Fruit fly (Drosophila melanogaster) whole organism, embryonic: ENCODE data around the gene Rpn12.
A peak's percentile ranks its signal among the peaks of the same experiment; 100 is the strongest.

Experiments
- Bdp1 ChIP-seq: fragments of 200-800 bp; sonication (Bioruptor generic); optimal IDR thresholded peaks from 3 replicates; lab custom pipeline; 2016; ENCODE audit warnings: missing biosample characterization, missing genetic modification characterization
- BtbVII ChIP-seq: fragments of 200-800 bp; sonication (Bioruptor generic); optimal IDR thresholded peaks from 3 replicates; lab custom pipeline; 2017; ENCODE audit warnings: missing biosample characterization, mild to moderate bottlenecking, missing genetic modification characterization
- Bteb2 ChIP-seq: fragments of 200-800 bp; sonication (Bioruptor generic); optimal IDR thresholded peaks from 2 replicates; lab custom pipeline; 2016; ENCODE audit warnings: missing biosample characterization, missing genetic modification characterization
- C15 ChIP-seq: fragments of 200-800 bp; sonication (Bioruptor generic); IDR thresholded peaks from 3 replicates; pipeline ENCODE4 v1.3.6; 2022; ENCODE audit warnings: missing biosample characterization, missing genetic modification characterization
- CG1024 ChIP-seq: fragments of 200-800 bp; sonication (Bioruptor generic); IDR thresholded peaks from 2 replicates; pipeline ENCODE4 v1.3.6; 2022; ENCODE audit warnings: missing biosample characterization, missing genetic modification characterization
- CG13296 ChIP-seq: fragments of 200-800 bp; sonication (Bioruptor generic); optimal IDR thresholded peaks from 3 replicates; lab custom pipeline; 2018; ENCODE audit warnings: missing biosample characterization, mild to moderate bottlenecking, missing genetic modification characterization
- CG15696 ChIP-seq: fragments of 200-800 bp; sonication (Bioruptor generic); optimal IDR thresholded peaks from 2 replicates; lab custom pipeline; 2019; ENCODE audit warnings: missing biosample characterization, mild to moderate bottlenecking, missing genetic modification characterization, moderate library complexity
- CG1603 ChIP-seq: fragments of 200-800 bp; sonication (Bioruptor generic); optimal IDR thresholded peaks from 2 replicates; lab custom pipeline; 2019; ENCODE audit warnings: missing biosample characterization, mild to moderate bottlenecking, missing genetic modification characterization, moderate library complexity
- CG17361 ChIP-seq: fragments of 200-800 bp; sonication (Bioruptor generic); IDR thresholded peaks from 3 replicates; pipeline ENCODE4 v1.3.6; 2022; ENCODE audit warnings: missing biosample characterization, missing genetic modification characterization
- CG2129 ChIP-seq: fragments of 200-800 bp; sonication (Bioruptor generic); IDR thresholded peaks from 2 replicates; pipeline ENCODE4 v1.3.6; 2022; ENCODE audit warnings: missing biosample characterization, missing genetic modification characterization; ENCODE audit not compliant: partially characterized antibody
- CG2889 ChIP-seq: fragments of 200-800 bp; sonication (Bioruptor generic); IDR thresholded peaks from 3 replicates; pipeline ENCODE4 v1.3.6; 2022; ENCODE audit warnings: missing biosample characterization, missing genetic modification characterization
- CG33557 ChIP-seq: fragments of 200-800 bp; sonication (Bioruptor generic); optimal IDR thresholded peaks from 2 replicates; lab custom pipeline; 2019; ENCODE audit warnings: missing biosample characterization, mild to moderate bottlenecking, missing genetic modification characterization, moderate library complexity
- CG42726 ChIP-seq: fragments of 200-800 bp; sonication (Bioruptor generic); IDR thresholded peaks from 2 replicates; pipeline ENCODE4 v1.3.6; 2022; ENCODE audit warnings: missing biosample characterization, missing genetic modification characterization; ENCODE audit not compliant: partially characterized antibody
- CG4707 ChIP-seq: fragments of 200-800 bp; sonication (Bioruptor generic); optimal IDR thresholded peaks from 2 replicates; lab custom pipeline; 2018; ENCODE audit warnings: missing biosample characterization, mild to moderate bottlenecking, missing genetic modification characterization, moderate library complexity
- CG8359 ChIP-seq: fragments of 200-800 bp; sonication (Bioruptor generic); optimal IDR thresholded peaks from 2 replicates; lab custom pipeline; 2017; ENCODE audit warnings: missing biosample characterization, mild to moderate bottlenecking, missing genetic modification characterization, borderline replicate concordance
- CG8388 ChIP-seq: fragments of 200-800 bp; sonication (Bioruptor generic); optimal IDR thresholded peaks from 2 replicates; lab custom pipeline; 2019; ENCODE audit warnings: missing biosample characterization, mild to moderate bottlenecking, missing genetic modification characterization, moderate library complexity
- CG9215 ChIP-seq: fragments of 200-800 bp; sonication (Bioruptor generic); IDR thresholded peaks from 2 replicates; pipeline ENCODE4 v1.3.6; 2022; ENCODE audit warnings: missing biosample characterization, missing genetic modification characterization
- CTCF ChIP-seq: fragments of 200-800 bp; sonication (Bioruptor generic); optimal IDR thresholded peaks from 2 replicates; lab custom pipeline; 2017; ENCODE audit warnings: missing biosample characterization, mild to moderate bottlenecking, missing genetic modification characterization, moderate library complexity
- CoRest ChIP-seq: fragments of 200-800 bp; sonication (Bioruptor generic); optimal IDR thresholded peaks from 3 replicates; lab custom pipeline; 2018; ENCODE audit warnings: missing biosample characterization, mild to moderate bottlenecking, missing genetic modification characterization, moderate library complexity
- CrebB ChIP-seq: fragments of 200-800 bp; sonication (Bioruptor generic); optimal IDR thresholded peaks from 3 replicates; lab custom pipeline; 2018; ENCODE audit warnings: missing biosample characterization, mild to moderate bottlenecking, missing genetic modification characterization
- Dek ChIP-seq: fragments of 200-800 bp; sonication (Bioruptor generic); optimal IDR thresholded peaks from 3 replicates; lab custom pipeline; 2019; ENCODE audit warnings: missing biosample characterization, mild to moderate bottlenecking, missing genetic modification characterization, moderate library complexity
- Doc3 ChIP-seq: fragments of 200-800 bp; sonication (Bioruptor generic); IDR thresholded peaks from 3 replicates; pipeline ENCODE4 v1.3.6; 2022; ENCODE audit warnings: missing biosample characterization, missing genetic modification characterization; ENCODE audit not compliant: partially characterized antibody
- HHEX ChIP-seq: fragments of 200-800 bp; sonication (Bioruptor generic); optimal IDR thresholded peaks from 3 replicates; lab custom pipeline; 2017; ENCODE audit warnings: missing biosample characterization, mild to moderate bottlenecking, missing genetic modification characterization, missing genetic modification reagents
- Hmx ChIP-seq: fragments of 200-800 bp; sonication (Bioruptor generic); optimal IDR thresholded peaks from 2 replicates; lab custom pipeline; 2016; ENCODE audit warnings: missing biosample characterization, missing genetic modification characterization
- Hr3 ChIP-seq: fragments of 200-800 bp; sonication (Bioruptor generic); optimal IDR thresholded peaks from 3 replicates; lab custom pipeline; 2016; ENCODE audit warnings: missing biosample characterization, missing genetic modification characterization
- abd-A ChIP-seq: fragments of 200-800 bp; sonication (Bioruptor generic); optimal IDR thresholded peaks from 3 replicates; lab custom pipeline; 2019; ENCODE audit warnings: missing biosample characterization, mild to moderate bottlenecking, missing genetic modification characterization, moderate library complexity
- amos ChIP-seq: fragments of 200-800 bp; sonication (Bioruptor generic); IDR thresholded peaks from 2 replicates; pipeline ENCODE4 v1.3.6; 2022; ENCODE audit warnings: missing biosample characterization, missing genetic modification characterization; ENCODE audit not compliant: partially characterized antibody
- bab2 ChIP-seq: fragments of 200-800 bp; sonication (Bioruptor generic); optimal IDR thresholded peaks from 2 replicates; lab custom pipeline; 2016; ENCODE audit warnings: missing biosample characterization, missing genetic modification characterization
- bowl ChIP-seq: fragments of 200-800 bp; sonication (Bioruptor generic); IDR thresholded peaks from 2 replicates; pipeline ENCODE4 v1.3.6; 2022; ENCODE audit warnings: missing biosample characterization, missing genetic modification characterization
- cad ChIP-seq: fragments of >200 bp; optimal IDR thresholded peaks from 2 replicates; lab custom pipeline; 2017; ENCODE audit warnings: missing biosample characterization, missing genetic modification characterization
- cwo ChIP-seq: fragments of 200-800 bp; sonication (Bioruptor generic); optimal IDR thresholded peaks from 3 replicates; lab custom pipeline; 2017; ENCODE audit warnings: missing biosample characterization, missing genetic modification characterization, mild to moderate bottlenecking, moderate library complexity, missing genetic modification reagents
- dimm ChIP-seq: fragments of 200-800 bp; sonication (Bioruptor generic); IDR thresholded peaks from 2 replicates; pipeline ENCODE4 v1.3.6; 2022; ENCODE audit warnings: missing biosample characterization, missing genetic modification characterization
- ewg ChIP-seq: fragments of 200-800 bp; sonication (Bioruptor generic); optimal IDR thresholded peaks from 3 replicates; lab custom pipeline; 2017; ENCODE audit warnings: mild to moderate bottlenecking, missing biosample characterization, missing genetic modification reagents, missing genetic modification characterization
- exex ChIP-seq: fragments of 200-800 bp; sonication (Bioruptor generic); optimal IDR thresholded peaks from 4 replicates; lab custom pipeline; 2018; ENCODE audit warnings: missing biosample characterization, mild to moderate bottlenecking, missing genetic modification characterization, moderate library complexity
- gcm ChIP-seq: fragments of 200-800 bp; sonication (Bioruptor generic); optimal IDR thresholded peaks from 2 replicates; lab custom pipeline; 2019; ENCODE audit warnings: missing biosample characterization, mild to moderate bottlenecking, missing genetic modification characterization, moderate library complexity
- hbn ChIP-seq: fragments of 200-800 bp; sonication (Bioruptor generic); IDR thresholded peaks from 2 replicates; pipeline ENCODE4 v1.3.6; 2022; ENCODE audit warnings: missing biosample characterization, missing genetic modification characterization; ENCODE audit not compliant: partially characterized antibody
- jumu ChIP-seq: fragments of 200-800 bp; sonication (Bioruptor generic); optimal IDR thresholded peaks from 3 replicates; lab custom pipeline; 2016; ENCODE audit warnings: missing biosample characterization, missing genetic modification characterization
- lab ChIP-seq: fragments of 200-800 bp; sonication (Bioruptor generic); optimal IDR thresholded peaks from 3 replicates; lab custom pipeline; 2017; ENCODE audit warnings: missing biosample characterization, missing genetic modification characterization, mild to moderate bottlenecking, moderate library complexity, missing genetic modification reagents
- lov ChIP-seq, 2 experiments: fragments of 200-800 bp in 1 of 2; fragments of >200 bp in 1 of 2; sonication (Bioruptor generic) in 1 of 2; IDR thresholded peaks in 1 of 2; optimal IDR thresholded peaks in 1 of 2; 2 replicates in 1 of 2; 3 replicates in 1 of 2; pipeline versions ENCODE4 v1.3.6 to Lab custom; 2017 to 2022; ENCODE audit warnings: missing biosample characterization in 1 of 2, missing genetic modification characterization in 1 of 2
- nau ChIP-seq: fragments of 200-800 bp; sonication (Bioruptor generic); optimal IDR thresholded peaks from 3 replicates; lab custom pipeline; 2017; ENCODE audit warnings: missing biosample characterization, mild to moderate bottlenecking, missing genetic modification characterization, missing genetic modification reagents
- pan ChIP-seq, 4 experiments: fragments of >200 bp in 3 of 4; fragments of 200-800 bp in 1 of 4; sonication (Bioruptor generic) in 1 of 4; optimal IDR thresholded peaks in 3 of 4; IDR thresholded peaks in 1 of 4; 2 replicates each; pipeline versions ENCODE4 v1.3.6 to Lab custom; 2017 to 2022; ENCODE audit warnings: missing biosample characterization in 2 of 4, missing genetic modification characterization in 2 of 4, mixed read lengths in 1 of 4
- pnt ChIP-seq: fragments of 200-800 bp; sonication (Bioruptor generic); optimal IDR thresholded peaks from 3 replicates; lab custom pipeline; 2016; ENCODE audit warnings: missing biosample characterization, missing genetic modification characterization
- pzg ChIP-seq: fragments of 200-800 bp; sonication (Bioruptor generic); optimal IDR thresholded peaks from 3 replicates; lab custom pipeline; 2018; ENCODE audit warnings: missing biosample characterization, mild to moderate bottlenecking, missing genetic modification characterization, moderate library complexity
- sna ChIP-seq: fragments of 200-800 bp; sonication (Bioruptor generic); IDR thresholded peaks from 2 replicates; pipeline ENCODE4 v1.3.6; 2022; ENCODE audit warnings: missing biosample characterization, missing genetic modification characterization; ENCODE audit not compliant: partially characterized antibody
- so ChIP-seq: fragments of 200-800 bp; sonication (Bioruptor generic); IDR thresholded peaks from 3 replicates; pipeline ENCODE4 v1.3.6; 2022; ENCODE audit warnings: missing biosample characterization, missing genetic modification characterization
- sob ChIP-seq: fragments of 200-800 bp; sonication (Bioruptor generic); IDR thresholded peaks from 2 replicates; pipeline ENCODE4 v1.3.6; 2022; ENCODE audit warnings: missing biosample characterization, missing genetic modification characterization
- yki ChIP-seq: fragments of >200 bp; optimal IDR thresholded peaks from 3 replicates; lab custom pipeline; 2018
- zfh2 ChIP-seq: fragments of 200-800 bp; sonication (Bioruptor generic); optimal IDR thresholded peaks from 2 replicates; lab custom pipeline; 2016; ENCODE audit warnings: missing biosample characterization, missing genetic modification characterization

Gene Rpn12

dm6 chr3L:16574307-16574946 lies 8.4 kb upstream of the Rpn12 start, which contains the start of gene mbf1 (continued):
- TF ChIP-seq HHEX (GFP tag; lab: Kevin White, UChicago) (no peak), CG13296 (GFP tag; lab: Kevin White, UChicago) (no peak), lov (optimal IDR thresholded peaks at IDR 0.05; lab: Kevin White, UChicago) (no peak), lov (GFP tag; IDR thresholded peaks at IDR 0.05; lab: Robert Waterston, UW) (no peak), CG1603 (tag; lab: Kevin White, UChicago) (peak; percentile 67), cwo (GFP tag; lab: Kevin White, UChicago) (no peak), CG17361 (GFP tag; lab: Robert Waterston, UW) (peak; percentile 61; the same call in 1 of the 3 replicates), CG8388 (no peak), gcm (GFP tag; lab: Kevin White, UChicago) (no peak), CG9215 (GFP tag; lab: Robert Waterston, UW) (no peak), bab2 (GFP tag; lab: Kevin White, UChicago) (peak; percentile 16), dimm (GFP tag; lab: Robert Waterston, UW) (no peak), pzg (GFP tag; lab: Kevin White, UChicago) (peak; percentile 90), CG4707 (no peak), hbn (GFP tag; lab: Robert Waterston, UW) (peak; percentile 49; the same call in 1 of the 2 replicates), CrebB (tag; lab: Kevin White, UChicago) (no peak), pan (optimal IDR thresholded peaks at IDR 0.05; lab: Kevin White, UChicago) (no peak), pan (GFP tag; optimal IDR thresholded peaks at IDR 0.05 in 1 of 2, IDR thresholded peaks at IDR 0.05 in 1 of 2) (no peak), CG8359 (GFP tag; lab: Kevin White, UChicago) (no peak), Bteb2 (GFP tag; lab: Kevin White, UChicago) (peak; percentile 6), CoRest (tag; lab: Kevin White, UChicago) (peak; percentile 42), sna (GFP tag; lab: Robert Waterston, UW) (peak; percentile 73), nau (no peak), bowl (GFP tag; lab: Robert Waterston, UW) (no peak), CG42726 (0 out of 2 replicates have a peak, but pooled peaks have one; percentile 31), cad (GFP tag; lab: Kevin White, UChicago) (no peak), CG2889 (GFP tag; lab: Robert Waterston, UW) (no peak), abd-A (tag; lab: Kevin White, UChicago) (no peak), yki (lab: Kevin White, UChicago) (no peak), Hr3 (GFP tag; lab: Kevin White, UChicago) (no peak), Hmx (no peak), sob (no peak), jumu (peak; percentile 6), so (no peak), C15 (GFP tag; lab: Robert Waterston, UW) (no peak), lab (GFP tag; lab: Kevin White, UChicago) (no peak), pnt (GFP tag; lab: Kevin White, UChicago) (peak; percentile 22), zfh2 (GFP tag; lab: Kevin White, UChicago) (peak; percentile 34), amos (GFP tag; lab: Robert Waterston, UW) (peak; percentile 53; the same call in 1 of the 2 replicates), BtbVII (GFP tag; lab: Kevin White, UChicago) (peak; percentile 15), exex (tag; lab: Kevin White, UChicago) (peak; percentile 2), ewg (no peak), CG2129 (GFP tag; lab: Robert Waterston, UW) (no peak), Bdp1 (GFP tag; lab: Kevin White, UChicago) (no peak), CG15696 (no peak), CTCF (GFP tag; lab: Kevin White, UChicago) (peak; percentile 32), Dek (no peak), CG33557 (GFP tag; lab: Kevin White, UChicago) (no peak), Doc3 (GFP tag; lab: Robert Waterston, UW) (peak; percentile 29; the same call in 1 of the 3 replicates), CG1024 (no peak)
